Worm (Caenorhabditis elegans): ENCODE measurements around the gene R11G1.1.

ce11 chrX:3683060-3683459, 23.8 kb downstream of the R11G1.1 start:
- TF ChIP-seq klf-2 (GFP tag; conservative IDR thresholded peaks at IDR 0.05) (no peak), ztf-23 (GFP tag; IDR thresholded peaks at IDR 0.05) (no peak), flt-1 (GFP tag; IDR thresholded peaks at IDR 0.05) (no peak), ref-1 (GFP tag; conservative IDR thresholded peaks at IDR 0.05) (no peak), T22C8.4 (GFP tag; IDR thresholded peaks at IDR 0.05) (no peak)
